Worm (Caenorhabditis elegans) whole organism, L1 larva: Measurements from ENCODE around the gene ech-2.
A peak's percentile ranks its signal among the peaks of the same experiment; 100 is the strongest.
"Not testable (repeated sequence)": the region's sequence is repeated elsewhere in the genome, so short reads cannot be mapped to it uniquely, and the experiment has no call there.

ENCODE experiments used
- C04F5.9 ChIP-seq: sonication (generic microtip); optimal IDR thresholded peaks from 2 replicates; lab custom pipeline; 2016; ENCODE audit warnings: missing genetic modification characterization, missing compliant biosample characterization
- C16A3.4 ChIP-seq: fragments of 150-350 bp; optimal IDR thresholded peaks from 2 replicates; lab custom pipeline; 2014; ENCODE audit warnings: missing biosample characterization, missing genetic modification characterization
- alr-1 ChIP-seq: fragments of 200-800 bp; sonication (Bioruptor generic); optimal IDR thresholded peaks from 2 replicates; lab custom pipeline; 2018; ENCODE audit warnings: borderline replicate concordance, mild to moderate bottlenecking, missing genetic modification characterization, missing compliant biosample characterization
- aly-2 ChIP-seq: fragments of 150-350 bp; optimal IDR thresholded peaks from 2 replicates; lab custom pipeline; 2014; ENCODE audit warnings: missing biosample characterization, missing genetic modification characterization
- ama-1 ChIP-seq: fragments of 150-350 bp; optimal IDR thresholded peaks from 2 replicates; lab custom pipeline; 2014
- ceh-63 ChIP-seq: fragments of 200-800 bp; sonication (Bioruptor generic); optimal IDR thresholded peaks from 2 replicates; lab custom pipeline; 2018; ENCODE audit warnings: mild to moderate bottlenecking, missing genetic modification characterization, missing compliant biosample characterization
- ceh-8 ChIP-seq: fragments of 200-800 bp; sonication (Bioruptor generic); optimal IDR thresholded peaks from 2 replicates; lab custom pipeline; 2018; ENCODE audit warnings: mild to moderate bottlenecking, missing genetic modification characterization, moderate library complexity, missing compliant biosample characterization
- ceh-82 ChIP-seq, 3 experiments: fragments of 150-350 bp in 1 of 3; sonication (generic microtip) in 2 of 3; optimal IDR thresholded peaks; 2 replicates each; lab custom pipeline; 2014 to 2017; ENCODE audit warnings: missing biosample characterization in 3 of 3, missing genetic modification characterization in 3 of 3
- ceh-88 ChIP-seq: fragments of 200-800 bp; sonication (Bioruptor generic); IDR thresholded peaks from 2 replicates; pipeline ENCODE4 v1.3.6; 2022; ENCODE audit warnings: missing genetic modification characterization, missing compliant biosample characterization
- ceh-90 ChIP-seq: sonication (generic microtip); optimal IDR thresholded peaks from 2 replicates; lab custom pipeline; 2016; ENCODE audit warnings: missing genetic modification characterization, missing compliant biosample characterization
- dpl-1 ChIP-seq, 3 experiments: fragments of 150-350 bp in 2 of 3; sonication (generic microtip) in 1 of 3; optimal IDR thresholded peaks; 2 replicates each; lab custom pipeline; 2014 to 2017; ENCODE audit warnings: missing biosample characterization in 3 of 3, missing genetic modification characterization in 3 of 3, missing genetic modification reagents in 3 of 3
- dsc-1 ChIP-seq: sonication (generic microtip); optimal IDR thresholded peaks from 2 replicates; lab custom pipeline; 2016; ENCODE audit warnings: mild to moderate bottlenecking, missing genetic modification characterization, missing compliant biosample characterization
- efl-1 ChIP-seq, 4 experiments: fragments of 150-350 bp; optimal IDR thresholded peaks in 3 of 4; peaks in 1 of 4; 1 replicate in 1 of 4; 2 replicates in 3 of 4; lab custom pipeline; 2014; ENCODE audit warnings: missing biosample characterization in 2 of 4, missing genetic modification characterization in 2 of 4, missing genetic modification reagents in 2 of 4
- egl-13 ChIP-seq: sonication (generic microtip); optimal IDR thresholded peaks from 2 replicates; lab custom pipeline; 2016; ENCODE audit warnings: missing genotype, missing genetic modification reagents, missing genetic modification characterization, missing compliant biosample characterization
- fkh-8 ChIP-seq: sonication (generic microtip); optimal IDR thresholded peaks from 2 replicates; lab custom pipeline; 2016; ENCODE audit warnings: mild to moderate bottlenecking, missing genetic modification characterization, missing compliant biosample characterization
- hlh-17 ChIP-seq: fragments of 200-800 bp; sonication (Bioruptor generic); optimal IDR thresholded peaks from 2 replicates; lab custom pipeline; 2018; ENCODE audit warnings: missing genetic modification characterization, mild to moderate bottlenecking, missing compliant biosample characterization, moderate library complexity, borderline replicate concordance
- jun-1 ChIP-seq: fragments of 150-350 bp; optimal IDR thresholded peaks from 2 replicates; lab custom pipeline; 2014; ENCODE audit warnings: missing biosample characterization, missing genetic modification reagents, missing genetic modification characterization
- lin-13 ChIP-seq: fragments of 150-350 bp; optimal IDR thresholded peaks from 2 replicates; lab custom pipeline; 2014; ENCODE audit warnings: missing biosample characterization, missing genetic modification reagents, missing genetic modification characterization
- lin-14 ChIP-seq: fragments of 200-800 bp; sonication (Bioruptor generic); optimal IDR thresholded peaks from 2 replicates; lab custom pipeline; 2018; ENCODE audit warnings: mild to moderate bottlenecking, missing genetic modification characterization, moderate library complexity, missing compliant biosample characterization
- lin-35 ChIP-seq, 2 experiments: fragments of 150-350 bp; optimal IDR thresholded peaks; 2 replicates each; lab custom pipeline; 2014; ENCODE audit warnings: missing biosample characterization in 2 of 2, missing genetic modification characterization in 2 of 2, missing genetic modification reagents in 2 of 2
- lsy-2 ChIP-seq, 2 experiments: fragments of 150-350 bp; optimal IDR thresholded peaks; 2 replicates each; lab custom pipeline; 2014; ENCODE audit warnings: missing biosample characterization in 2 of 2, missing genetic modification characterization in 2 of 2
- mep-1 ChIP-seq: fragments of 150-350 bp; optimal IDR thresholded peaks from 2 replicates; lab custom pipeline; 2014; ENCODE audit warnings: missing biosample characterization, missing genetic modification characterization
- nhr-11 ChIP-seq: fragments of 150-350 bp; optimal IDR thresholded peaks from 2 replicates; lab custom pipeline; 2014; ENCODE audit warnings: missing biosample characterization, missing genetic modification characterization
- nhr-20 ChIP-seq: sonication (generic microtip); optimal IDR thresholded peaks from 2 replicates; lab custom pipeline; 2016; ENCODE audit warnings: mild to moderate bottlenecking, missing genetic modification characterization, missing compliant biosample characterization
- nhr-84 ChIP-seq: sonication (generic microtip); optimal IDR thresholded peaks from 2 replicates; lab custom pipeline; 2017; ENCODE audit warnings: missing biosample characterization, missing genetic modification characterization
- nhr-85 ChIP-seq: sonication (generic microtip); peaks from one replicate; lab custom pipeline; 2016; ENCODE audit warnings: missing genetic modification characterization, inconsistent platforms, missing compliant biosample characterization
- nhr-90 ChIP-seq: sonication (generic microtip); optimal IDR thresholded peaks from 2 replicates; lab custom pipeline; 2016; ENCODE audit warnings: mild to moderate bottlenecking, missing genetic modification characterization, missing compliant biosample characterization; ENCODE audit not compliant: poor library complexity
- pqm-1 ChIP-seq: sonication (generic microtip); optimal IDR thresholded peaks from 3 replicates; lab custom pipeline; 2017; ENCODE audit warnings: missing biosample characterization, missing genetic modification characterization
- rnt-1 ChIP-seq: sonication (generic microtip); optimal IDR thresholded peaks from 2 replicates; lab custom pipeline; 2016; ENCODE audit warnings: mild to moderate bottlenecking, missing genetic modification characterization, moderate library complexity, missing compliant biosample characterization
- snpc-4 ChIP-seq: fragments of 150-350 bp; optimal IDR thresholded peaks from 2 replicates; lab custom pipeline; 2014; ENCODE audit warnings: missing biosample characterization, missing genetic modification characterization
- snu-23 ChIP-seq: sonication (generic microtip); optimal IDR thresholded peaks from 2 replicates; lab custom pipeline; 2016; ENCODE audit warnings: missing genetic modification characterization, missing compliant biosample characterization
- sox-4 ChIP-seq: sonication (generic microtip); optimal IDR thresholded peaks from 2 replicates; lab custom pipeline; 2016; ENCODE audit warnings: missing genetic modification characterization, missing compliant biosample characterization
- sup-37 ChIP-seq: fragments of 200-800 bp; sonication (Bioruptor generic); optimal IDR thresholded peaks from 2 replicates; lab custom pipeline; 2018; ENCODE audit warnings: mild to moderate bottlenecking, missing genetic modification characterization, missing compliant biosample characterization
- swsn-7 ChIP-seq: sonication (generic microtip); optimal IDR thresholded peaks from 2 replicates; lab custom pipeline; 2016; ENCODE audit warnings: missing genetic modification characterization, missing compliant biosample characterization
- tbx-2 ChIP-seq: sonication (generic microtip); optimal IDR thresholded peaks from 2 replicates; lab custom pipeline; 2016; ENCODE audit warnings: missing genetic modification characterization, missing compliant biosample characterization
- tlp-1 ChIP-seq: fragments of 150-350 bp; optimal IDR thresholded peaks from 2 replicates; lab custom pipeline; 2014; ENCODE audit warnings: missing biosample characterization, missing genetic modification characterization
- unc-30 ChIP-seq: sonication (generic microtip); optimal IDR thresholded peaks from 2 replicates; lab custom pipeline; 2017; ENCODE audit warnings: missing biosample characterization, missing genetic modification characterization
- unc-62 ChIP-seq: fragments of 150-350 bp; optimal IDR thresholded peaks from 2 replicates; lab custom pipeline; 2014; ENCODE audit warnings: missing biosample characterization, missing genetic modification reagents, missing genetic modification characterization
- unc-98 ChIP-seq: fragments of 200-800 bp; sonication (Bioruptor generic); IDR thresholded peaks from 2 replicates; pipeline ENCODE4 v1.3.6; 2022; ENCODE audit warnings: missing genetic modification characterization, missing compliant biosample characterization
- xbp-1 ChIP-seq: sonication (generic microtip); optimal IDR thresholded peaks from 2 replicates; lab custom pipeline; 2016; ENCODE audit warnings: missing genetic modification characterization, missing compliant biosample characterization

Gene ech-2

DNA sequence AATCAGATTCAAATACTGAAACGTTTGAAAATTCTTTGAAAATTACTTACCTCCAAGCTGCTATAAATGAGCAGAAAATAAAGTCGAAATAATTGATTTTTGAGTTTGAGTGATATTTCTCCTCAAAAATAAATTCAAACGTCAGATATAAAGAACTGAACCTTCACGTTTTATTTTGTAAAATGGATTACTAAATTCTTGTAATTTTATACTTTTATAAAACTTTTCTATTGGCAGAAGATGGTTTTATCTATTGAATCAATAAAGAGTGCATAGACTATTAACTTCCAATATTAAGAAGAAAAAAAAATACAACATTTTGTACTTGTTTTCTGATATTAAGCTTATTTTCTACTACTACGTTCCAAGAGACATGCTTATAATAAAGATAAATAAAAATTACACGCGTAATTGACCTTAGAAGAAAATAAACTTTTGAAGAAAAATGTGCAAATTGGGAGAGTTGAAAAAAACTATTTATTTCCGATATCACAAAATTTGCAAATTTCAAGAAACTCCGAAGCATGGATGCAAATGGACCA, 8.3 kb downstream of the ech-2 start, which contains the start of the genes F38H4.6 and F38H4.4:
TSS of gene F38H4.6 (minus strand) at position 101 of the 542 bp plus-strand sequence.
TSS of gene F38H4.4 (plus strand) at position 492 of the 542 bp plus-strand sequence.
- no peak for TF ChIP-seq C04F5.9 (tag; lab: Kevin White, UChicago)
- no peak for TF ChIP-seq tbx-2
- TF ChIP-seq jun-1 (tag; lab: Kevin White, UChicago), result no peak

DNA sequence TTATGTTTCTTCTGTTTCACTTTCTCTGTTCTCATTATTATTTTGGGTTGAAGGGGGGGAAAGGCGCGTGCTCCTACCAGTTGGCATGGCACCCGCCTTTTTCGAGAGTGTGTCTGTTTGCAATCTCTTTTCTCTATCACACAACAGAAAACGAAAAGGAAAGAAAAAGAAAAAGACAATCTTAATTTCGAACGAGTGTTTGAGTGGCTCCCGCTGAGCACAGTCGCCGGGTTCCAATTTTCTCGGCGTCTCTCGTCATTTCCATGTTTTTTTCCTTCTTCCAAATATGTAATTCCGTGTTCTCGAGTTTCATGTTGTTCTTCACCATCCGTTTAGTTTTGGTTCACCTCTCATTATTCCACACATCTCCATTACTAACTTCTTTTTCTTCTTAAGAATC, 14.0 kb downstream of the ech-2 start, which contains the start of gene F38H4.3:
TSS of gene F38H4.3 (plus strand) at position 301 of the 400 bp plus-strand sequence.
- TF ChIP-seq jun-1 (tag; lab: Kevin White, UChicago) (no peak), ceh-90 (no peak), fkh-8 (tag; lab: Kevin White, UChicago) (peak; percentile 7), lsy-2 (tag; optimal IDR thresholded peaks at IDR 0.05; lab: Kevin White, UChicago) (no peak)

DNA sequence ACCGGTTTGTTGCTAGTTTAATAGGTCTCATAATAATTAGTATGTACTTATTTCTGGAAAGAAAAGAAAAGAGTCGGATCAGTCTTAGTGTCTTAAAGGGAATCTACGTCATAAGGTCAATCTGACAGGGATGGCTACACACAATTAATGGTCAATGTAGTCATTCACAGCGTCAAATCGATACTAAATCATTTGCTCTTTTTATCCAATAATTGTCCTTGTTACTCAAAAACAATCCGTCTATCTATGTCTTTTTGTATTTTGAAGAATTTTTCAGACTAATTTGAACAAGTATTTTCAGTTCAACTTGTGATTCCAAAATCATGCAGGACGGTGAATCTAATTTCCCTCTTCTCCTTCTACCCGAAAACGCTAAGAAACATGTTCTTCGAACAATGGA, 17.5 kb downstream of the ech-2 start, which contains the start of gene fbxb-3:
TSS of gene fbxb-3 (plus strand) at position 301 of the 400 bp plus-strand sequence.
- TF ChIP-seq pqm-1 (tag; lab: Kevin White, UChicago) (no peak), ama-1 (no peak), snu-23 (no peak), nhr-90 (tag; lab: Kevin White, UChicago) (no peak), tlp-1 (tag; lab: Kevin White, UChicago) (no peak), sup-37 (GFP tag; lab: Kevin White, UChicago) (no peak), sox-4 (tag; lab: Kevin White, UChicago) (no peak), nhr-85 (tag; lab: Kevin White, UChicago) (no peak), C16A3.4 (tag; lab: Kevin White, UChicago) (no peak), jun-1 (tag; lab: Kevin White, UChicago) (no peak), ceh-63 (GFP tag; lab: Kevin White, UChicago) (no peak), efl-1 (optimal IDR thresholded peaks at IDR 0.05; lab: Kevin White, UChicago) (no peak), efl-1 (GFP tag; optimal IDR thresholded peaks at IDR 0.05 in 1 of 2; lab: Kevin White, UChicago) (no peak), nhr-84 (tag; lab: Kevin White, UChicago) (no peak), unc-62 (GFP tag; lab: Kevin White, UChicago) (no peak), aly-2 (tag; lab: Kevin White, UChicago) (no peak)

DNA sequence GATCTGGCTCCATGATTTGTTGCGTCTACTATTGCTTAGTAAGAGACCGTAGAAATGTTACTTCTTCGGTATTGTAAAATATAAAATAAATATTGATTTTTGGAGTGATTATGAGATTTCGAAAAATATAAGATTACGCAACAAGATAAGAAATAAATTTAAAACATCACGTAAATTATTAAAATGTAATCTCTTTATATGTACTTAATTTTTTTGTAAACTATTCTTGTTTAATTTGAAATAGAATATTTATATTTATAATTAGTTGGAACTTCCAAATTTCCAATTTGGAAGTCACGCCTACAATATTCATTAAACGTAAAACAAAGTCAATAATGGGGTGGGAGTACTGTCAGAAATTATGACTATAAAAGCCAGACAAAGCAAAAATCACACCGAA, 22.7 kb downstream of the ech-2 start, which contains the start of gene M117.4:
TSS of gene M117.4 (minus strand) at position 101 of the 400 bp plus-strand sequence.
- TF ChIP-seq sox-4 (tag; lab: Kevin White, UChicago) (no peak), snu-23 (no peak), unc-62 (GFP tag; lab: Kevin White, UChicago) (no peak), unc-98 (GFP tag; lab: Robert Waterston, UW) (no peak), lin-14 (GFP tag; lab: Kevin White, UChicago) (no peak), nhr-11 (no peak), lin-35 (GFP tag; optimal IDR thresholded peaks at IDR 0.05; lab: Kevin White, UChicago) (no peak), alr-1 (tag; lab: Kevin White, UChicago) (no peak), rnt-1 (tag; lab: Kevin White, UChicago) (no peak)

DNA sequence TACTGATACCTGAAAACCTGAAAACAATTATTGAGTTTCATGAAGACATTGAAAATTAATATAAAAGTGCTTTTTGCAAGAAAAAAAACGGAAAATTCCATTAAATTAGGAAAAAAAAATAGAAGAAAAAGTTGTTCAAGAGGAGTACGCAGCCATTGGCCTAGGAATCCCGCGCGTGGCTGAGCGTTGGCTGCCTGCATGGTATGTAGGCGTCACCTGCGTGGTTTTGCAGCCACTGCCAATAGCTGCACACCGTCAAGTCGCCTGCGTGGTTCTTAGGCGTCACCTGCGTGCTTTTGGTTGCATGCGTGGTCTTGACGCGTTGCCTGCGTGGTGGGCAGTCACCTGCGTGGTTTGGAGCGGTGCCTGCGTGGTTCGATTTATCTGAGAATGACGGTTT, 28.1 kb downstream of the ech-2 start, which contains the start of gene M117.6:
TSS of gene M117.6 (minus strand) at position 101 of the 400 bp plus-strand sequence.
- TF ChIP-seq ceh-8; ceh-82 (tag; optimal IDR thresholded peaks at IDR 0.05; lab: Kevin White, UChicago); unc-30 (tag; lab: Kevin White, UChicago): not testable (repeated sequence)

DNA sequence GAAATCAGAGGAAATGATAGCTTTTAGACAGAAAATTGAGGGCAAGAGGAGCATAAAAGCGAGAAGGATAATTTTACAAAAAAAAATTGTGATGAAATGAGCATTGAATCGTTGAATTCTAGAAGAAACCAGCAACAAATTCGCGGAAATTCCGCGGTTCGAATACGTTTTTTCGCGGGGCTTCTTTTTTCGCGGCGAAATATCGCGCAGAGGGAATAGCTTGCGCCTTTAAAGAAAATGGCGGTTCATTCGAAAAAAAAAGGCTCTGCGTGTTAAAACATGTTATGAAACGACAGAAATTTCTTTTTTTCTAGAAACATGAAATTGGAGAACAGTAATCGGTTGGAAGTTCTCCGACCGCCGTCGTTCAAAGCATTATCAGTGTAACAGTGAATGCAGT, 33.7 kb downstream of the ech-2 start:
- TF ChIP-seq ceh-82 (tag; optimal IDR thresholded peaks at IDR 0.05; lab: Kevin White, UChicago), result peak; percentile 10 to 85 (median 34)
- TF ChIP-seq egl-13, result no peak
- TF ChIP-seq dpl-1 (GFP tag; optimal IDR thresholded peaks at IDR 0.05; lab: Kevin White, UChicago), result peak; percentile 87 to 93 (median 89)
- peak; percentile 55 for TF ChIP-seq swsn-7 (tag; lab: Kevin White, UChicago)
- peak; percentile 31 for TF ChIP-seq nhr-20 (tag; lab: Kevin White, UChicago)
- TF ChIP-seq lin-14 (GFP tag; lab: Kevin White, UChicago), result no peak
- peak; percentile 48 for TF ChIP-seq lin-13 (GFP tag; lab: Kevin White, UChicago)
- no peak for TF ChIP-seq hlh-17 (GFP tag; lab: Kevin White, UChicago)
- no peak for TF ChIP-seq unc-30 (tag; lab: Kevin White, UChicago)
- TF ChIP-seq alr-1 (tag; lab: Kevin White, UChicago), result no peak
- no peak for TF ChIP-seq ceh-90
- TF ChIP-seq mep-1, result peak; percentile 35
- peak; percentile 52 for TF ChIP-seq xbp-1
- TF ChIP-seq dsc-1 (tag; lab: Kevin White, UChicago), result peak; percentile 23
- TF ChIP-seq rnt-1 (tag; lab: Kevin White, UChicago), result peak; percentile 59
- peak; percentile 21; the same call in 1 of the 2 replicates for TF ChIP-seq ceh-88 (GFP tag; lab: Robert Waterston, UW)
- TF ChIP-seq snpc-4, result no peak
